Fruit fly (Drosophila melanogaster): ENCODE results near the gene Ir7c.
A peak's percentile ranks its signal among the peaks of the same experiment; 100 is the strongest.

Gene Ir7c

DNA sequence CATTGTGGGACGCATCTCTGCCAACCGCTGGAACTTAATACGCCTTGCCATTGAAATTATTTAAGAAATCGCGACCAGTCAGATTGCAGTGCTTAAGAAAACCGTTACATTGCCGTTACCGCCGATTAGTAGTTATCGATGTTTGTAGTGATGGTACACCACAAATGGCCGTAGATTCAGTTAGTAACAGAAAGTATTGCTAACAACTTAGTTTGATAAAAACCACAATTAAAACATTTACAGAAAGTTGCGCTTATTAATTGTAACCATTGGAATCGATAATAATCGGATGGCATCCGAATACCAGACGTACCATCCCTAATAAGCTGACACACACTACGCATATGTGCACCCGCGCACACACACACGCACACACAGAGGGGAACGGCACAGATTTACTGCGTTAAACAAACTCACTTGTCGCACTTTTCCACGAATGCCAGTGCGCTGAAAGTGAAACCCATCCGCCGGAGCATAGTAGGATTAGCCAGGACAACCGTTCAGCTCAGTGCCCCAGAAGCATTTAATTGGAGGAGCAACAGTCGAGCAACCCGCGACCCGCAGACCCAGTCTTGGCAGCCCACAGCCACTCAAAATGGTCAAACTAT is 46.0 kb downstream of the Ir7c start, which contains the start of the genes hdm and Ykt6 (continued):
- TF ChIP-seq run (tag; optimal IDR thresholded peaks at IDR 0.05) = no peak
- TF ChIP-seq Lim3 (GFP tag; IDR thresholded peaks at IDR 0.05) = no peak
- no peak for TF ChIP-seq dmrt99B (tag; optimal IDR thresholded peaks at IDR 0.05)
- no peak for TF ChIP-seq z (GFP tag; IDR thresholded peaks at IDR 0.05)
- TF ChIP-seq lab (GFP tag; optimal IDR thresholded peaks at IDR 0.05) = no peak
- no peak for TF ChIP-seq CG2678 (tag; optimal IDR thresholded peaks at IDR 0.05)
- TF ChIP-seq croc (GFP tag; conservative IDR thresholded peaks at IDR 0.05) = peak; percentile 46; the same call in 2 of the 3 replicates
- TF ChIP-seq CG31224 (GFP tag; IDR thresholded peaks at IDR 0.05) = peak; percentile 66
- TF ChIP-seq CG13894 (tag; optimal IDR thresholded peaks at IDR 0.05) = no peak
- TF ChIP-seq dpn (GFP tag; optimal IDR thresholded peaks at IDR 0.05) = peak; percentile 86 to 87
- TF ChIP-seq B-H1 (GFP tag; IDR thresholded peaks at IDR 0.05) = peak; percentile 44; the same call in 2 of the 3 replicates
- peak; percentile 68 for TF ChIP-seq seq (GFP tag; IDR thresholded peaks at IDR 0.05)
- no peak for TF ChIP-seq Kr (GFP tag; optimal IDR thresholded peaks at IDR 0.05)
- peak; percentile 65 for TF ChIP-seq esg (GFP tag; conservative IDR thresholded peaks at IDR 0.05)
- TF ChIP-seq CG12104 (GFP tag; optimal IDR thresholded peaks at IDR 0.05) = peak; percentile 51
- TF ChIP-seq CG2875 (GFP tag; optimal IDR thresholded peaks at IDR 0.05) = peak; percentile 55
- TF ChIP-seq Oli (tag; optimal IDR thresholded peaks at IDR 0.05) = no peak
- TF ChIP-seq bigmax (GFP tag; optimal IDR thresholded peaks at IDR 0.05) = no peak
- TF ChIP-seq CG14965 (GFP tag; optimal IDR thresholded peaks at IDR 0.05; ENCODE audit: borderline replicate concordance) = peak; percentile 39
- TF ChIP-seq CG10267 (tag; optimal IDR thresholded peaks at IDR 0.05) = peak; percentile 76
- peak; percentile 82 for TF ChIP-seq ranshi (GFP tag; IDR thresholded peaks at IDR 0.05)
- TF ChIP-seq sim (GFP tag; IDR thresholded peaks at IDR 0.05) = peak; percentile 73
- TF ChIP-seq amos (GFP tag; IDR thresholded peaks at IDR 0.05; ENCODE audit: partially characterized antibody) = peak; percentile 93
- peak; percentile 61 for TF ChIP-seq CG18011 (GFP tag; optimal IDR thresholded peaks at IDR 0.05)
- peak; percentile 59 for TF ChIP-seq Dek (tag; optimal IDR thresholded peaks at IDR 0.05)
- peak; percentile 70 for TF ChIP-seq CG13123 (GFP tag; optimal IDR thresholded peaks at IDR 0.05)
- no peak for TF ChIP-seq ash1 (GFP tag; optimal IDR thresholded peaks at IDR 0.05)
- TF ChIP-seq nmo (GFP tag; optimal IDR thresholded peaks at IDR 0.05) = peak; percentile 78
- peak; percentile 90 for TF ChIP-seq CG17186 (GFP tag; optimal IDR thresholded peaks at IDR 0.05)
- peak; percentile 74 for TF ChIP-seq ems (GFP tag; optimal IDR thresholded peaks at IDR 0.05)
- TF ChIP-seq CG7357 (GFP tag; IDR thresholded peaks at IDR 0.05) = peak; percentile 45; the same call in 1 of the 3 replicates
- TF ChIP-seq CG6175 (GFP tag; IDR thresholded peaks at IDR 0.05) = peak; percentile 73; the same call in 1 of the 3 replicates
- TF ChIP-seq hbn (GFP tag; IDR thresholded peaks at IDR 0.05; ENCODE audit: partially characterized antibody) = peak; percentile 96
- peak; percentile 70 for TF ChIP-seq Spps (tag; optimal IDR thresholded peaks at IDR 0.05)
- TF ChIP-seq zen (tag; optimal IDR thresholded peaks at IDR 0.05) = peak; percentile 71
- peak; percentile 74; the same call in 1 of the 2 replicates for TF ChIP-seq Awh (GFP tag; IDR thresholded peaks at IDR 0.05)
- TF ChIP-seq sc (optimal IDR thresholded peaks at IDR 0.05) = no peak
- no peak for TF ChIP-seq sc (GFP tag; optimal IDR thresholded peaks at IDR 0.05)
- TF ChIP-seq CG17802 (tag; optimal IDR thresholded peaks at IDR 0.05) = peak; percentile 17
- TF ChIP-seq CG1832 (GFP tag; optimal IDR thresholded peaks at IDR 0.05) = no peak
- no peak for TF ChIP-seq Vsx1 (GFP tag; optimal IDR thresholded peaks at IDR 0.05)
- TF ChIP-seq NC2α (GFP tag; optimal IDR thresholded peaks at IDR 0.05) = peak; percentile 51
- no peak for TF ChIP-seq Trl (optimal IDR thresholded peaks at IDR 0.05)
- TF ChIP-seq Trl (GFP tag; optimal IDR thresholded peaks at IDR 0.05) = peak; percentile 84
- peak; percentile 81 for TF ChIP-seq HLH54F (GFP tag; optimal IDR thresholded peaks at IDR 0.05)
- peak; percentile 89 for TF ChIP-seq CG2120 (GFP tag; optimal IDR thresholded peaks at IDR 0.05)
- TF ChIP-seq Hr3 (GFP tag; optimal IDR thresholded peaks at IDR 0.05) = peak; percentile 46
- peak; percentile 47 for TF ChIP-seq Nf-YB (GFP tag; optimal IDR thresholded peaks at IDR 0.05)
- peak; percentile 76 for TF ChIP-seq chn (GFP tag; optimal IDR thresholded peaks at IDR 0.05)

All from whole organism, embryonic.